Worm (Caenorhabditis elegans) whole organism, midembryonic: ENCODE results near the gene ugt-41.

Experiments used
- cog-1 ChIP-seq: sonication (generic microtip); optimal IDR thresholded peaks from 2 replicates; lab custom pipeline; 2016; ENCODE audit warnings: missing genetic modification characterization, missing compliant biosample characterization
- flt-1 ChIP-seq: fragments of 200-800 bp; sonication (Bioruptor generic); IDR thresholded peaks from 2 replicates; pipeline ENCODE4 v1.3.6; 2022; ENCODE audit warnings: missing genetic modification characterization, missing compliant biosample characterization
- klf-2 ChIP-seq: fragments of 200-800 bp; sonication (Bioruptor generic); conservative IDR thresholded peaks from 2 replicates; pipeline ENCODE4 v1.3.6; 2022; ENCODE audit warnings: missing genetic modification reagents, missing genetic modification characterization, missing compliant biosample characterization
- med-1 ChIP-seq: sonication (generic microtip); optimal IDR thresholded peaks from 2 replicates; lab custom pipeline; 2017; ENCODE audit warnings: missing genetic modification characterization, mild to moderate bottlenecking, missing compliant biosample characterization, antibody characterized with exemption, missing genetic modification reagents; ENCODE audit not compliant: insufficient read depth
- ref-1 ChIP-seq: fragments of 200-800 bp; sonication (Bioruptor generic); conservative IDR thresholded peaks from 2 replicates; pipeline ENCODE4 v1.3.6; 2022; ENCODE audit warnings: missing genetic modification reagents, missing genetic modification characterization, missing compliant biosample characterization
- ztf-23 ChIP-seq: fragments of 200-800 bp; sonication (Bioruptor generic); IDR thresholded peaks from 2 replicates; pipeline ENCODE4 v1.3.6; 2022; ENCODE audit warnings: missing genetic modification reagents, missing genetic modification characterization, missing compliant biosample characterization
- ztf-29 ChIP-seq: fragments of 200-800 bp; sonication (Bioruptor generic); IDR thresholded peaks from 2 replicates; pipeline ENCODE4 v1.3.6; 2022; ENCODE audit warnings: missing genetic modification reagents, missing genetic modification characterization, missing compliant biosample characterization

ce11 chrV:7153046-7153445 lies 10.3 kb downstream of the ugt-41 start, which contains the start of gene fat-7:
- no peak for TF ChIP-seq ztf-23
- TF ChIP-seq med-1: no peak
- no peak for TF ChIP-seq klf-2 (GFP tag; lab: Robert Waterston, UW)
- TF ChIP-seq flt-1 (GFP tag; lab: Robert Waterston, UW): no peak
- no peak for TF ChIP-seq cog-1 (tag; lab: Kevin White, UChicago)
- TF ChIP-seq ztf-29: no peak
- TF ChIP-seq ref-1 (GFP tag; lab: Robert Waterston, UW): no peak
